Fruit fly (Drosophila melanogaster): Measurements from ENCODE around the gene CG6356.

- no peak for TF ChIP-seq psq (optimal IDR thresholded peaks at IDR 0.05)
- TF ChIP-seq usp (GFP tag; optimal IDR thresholded peaks at IDR 0.05): no peak
Observed at dm6 chr3R:24272232-24272631, 11.5 kb upstream of the CG6356 start.
